Worm (Caenorhabditis elegans): Measurements from ENCODE around the gene fipr-11.

DNA sequence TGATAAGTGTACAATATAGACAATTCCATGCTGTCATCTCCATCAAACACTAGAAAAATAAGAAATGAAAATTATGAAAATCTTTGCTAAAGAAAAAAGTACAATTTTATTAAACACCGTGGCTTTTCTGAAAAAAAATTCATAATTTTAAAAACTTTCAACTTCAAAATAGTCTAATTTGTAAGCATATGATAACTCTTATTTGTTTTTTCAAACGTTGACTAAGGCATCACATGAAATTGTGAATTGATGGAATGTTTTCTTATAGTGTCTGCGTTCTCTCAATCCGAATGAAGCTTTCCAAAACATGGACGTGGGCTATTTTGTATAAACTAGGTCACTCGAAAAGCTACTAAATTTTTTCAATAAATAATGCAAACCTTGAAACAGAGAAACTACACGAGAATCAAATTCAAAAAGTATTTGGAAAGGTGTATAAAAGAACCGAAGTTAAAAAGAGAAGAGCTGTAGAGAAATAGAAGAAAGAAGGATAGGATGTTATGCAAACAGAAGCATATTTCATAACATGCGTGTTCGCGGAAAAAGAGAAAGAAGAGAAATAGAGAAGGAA is 20.0 kb downstream of the fipr-11 start, which contains the start of gene clp-9:
- TF ChIP-seq snpc-3.4 (tag; optimal IDR thresholded peaks at IDR 0.05) (no peak), ceh-27 (GFP tag; optimal IDR thresholded peaks at IDR 0.05) (no peak), aptf-3 (GFP tag; IDR thresholded peaks at IDR 0.05) (no peak), lin-40 (tag; optimal IDR thresholded peaks at IDR 0.05) (no peak), snpc-4 (GFP tag; optimal IDR thresholded peaks at IDR 0.05) (no peak), snpc-4 (tag; optimal IDR thresholded peaks at IDR 0.05) (no peak), ama-1 (optimal IDR thresholded peaks at IDR 0.05) (no peak), ama-1 (GFP tag; optimal IDR thresholded peaks at IDR 0.05) (no peak), dpl-1 (GFP tag; optimal IDR thresholded peaks at IDR 0.05) (no peak), hsf-1 (GFP tag; IDR thresholded peaks at IDR 0.05) (no peak), ztf-18 (tag; optimal IDR thresholded peaks at IDR 0.05) (no peak), lir-1 (GFP tag; conservative IDR thresholded peaks at IDR 0.05) (no peak), dpff-1 (tag; optimal IDR thresholded peaks at IDR 0.05) (no peak), bed-2 (GFP tag; IDR thresholded peaks at IDR 0.05) (no peak)

Measured in whole organism, young adult.